Worm (Caenorhabditis elegans): Measurements from ENCODE around the gene ard-1.
A peak's percentile ranks its signal among the peaks of the same experiment; 100 is the strongest.

Gene ard-1

DNA sequence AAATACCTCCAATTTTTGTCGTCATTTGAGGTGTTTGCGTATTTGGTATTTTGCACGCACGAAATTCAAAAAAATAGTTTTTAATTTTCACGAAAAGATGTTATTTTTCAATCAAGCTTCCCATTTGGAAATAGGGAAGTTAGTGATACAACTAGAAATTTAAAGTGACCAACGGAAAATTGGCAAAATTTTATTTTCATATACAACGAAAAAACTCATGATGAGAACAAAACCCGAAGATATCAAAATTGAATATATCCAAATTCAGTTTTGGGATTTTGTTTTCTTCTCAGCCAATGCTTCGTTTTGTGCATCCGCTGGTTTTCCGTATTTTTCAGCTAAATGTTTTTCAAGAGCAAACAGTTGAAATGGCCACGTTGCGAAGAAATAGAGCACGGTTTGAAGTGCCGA lies 14.9 kb downstream of the ard-1 start (continued):
- 0 out of 2 replicates have a peak, but pooled peaks have one; percentile 38 for TF ChIP-seq madf-3 (GFP tag; IDR thresholded peaks at IDR 0.05)
- TF ChIP-seq F57C9.4 (tag; optimal IDR thresholded peaks at IDR 0.05), result peak; percentile 76
- peak; percentile 37 for TF ChIP-seq lsl-1 (GFP tag; optimal IDR thresholded peaks at IDR 0.05)
- TF ChIP-seq hmg-1.2 (GFP tag; IDR thresholded peaks at IDR 0.05), result no peak
- TF ChIP-seq F49E8.2 (tag; optimal IDR thresholded peaks at IDR 0.05; ENCODE audit: insufficient read depth), result peak; percentile 94
- peak; percentile 53; the same call in 1 of the 2 replicates for TF ChIP-seq B0336.3 (GFP tag; IDR thresholded peaks at IDR 0.05)
- TF ChIP-seq lin-35 (GFP tag; optimal IDR thresholded peaks at IDR 0.05), result peak in 1 of 3 experiments; percentile 47
- TF ChIP-seq snpc-1.3 (tag; optimal IDR thresholded peaks at IDR 0.05; ENCODE audit: insufficient read depth), result peak; percentile 26
- peak; percentile 2 for TF ChIP-seq ztf-26 (tag; optimal IDR thresholded peaks at IDR 0.05)
- TF ChIP-seq Y95B8A.8 (GFP tag; IDR thresholded peaks at IDR 0.05), result 0 out of 2 replicates have a peak, but pooled peaks have one; percentile 50
- TF ChIP-seq snpc-3.4 (tag; optimal IDR thresholded peaks at IDR 0.05), result peak; percentile 53
- no peak for TF ChIP-seq hlh-12 (tag; optimal IDR thresholded peaks at IDR 0.05)
- no peak for TF ChIP-seq ceh-27 (GFP tag; optimal IDR thresholded peaks at IDR 0.05)
- TF ChIP-seq lin-26 (GFP tag; IDR thresholded peaks at IDR 0.05), result peak; percentile 59
- TF ChIP-seq ztf-22 (GFP tag; optimal IDR thresholded peaks at IDR 0.05), result no peak
- peak; percentile 74 for TF ChIP-seq hsf-1 (GFP tag; IDR thresholded peaks at IDR 0.05)
- TF ChIP-seq attf-6 (GFP tag; IDR thresholded peaks at IDR 0.05), result peak; percentile 78; the same call in 1 of the 2 replicates
- peak; percentile 75 for TF ChIP-seq zim-3 (tag; optimal IDR thresholded peaks at IDR 0.05)
- TF ChIP-seq lin-54 (GFP tag; optimal IDR thresholded peaks at IDR 0.05), result peak; percentile 46
- TF ChIP-seq repo-1 (tag; optimal IDR thresholded peaks at IDR 0.05), result peak; percentile 78
- TF ChIP-seq cebp-1 (GFP tag; IDR thresholded peaks at IDR 0.05), result no peak
- TF ChIP-seq cebp-1 (tag; optimal IDR thresholded peaks at IDR 0.05), result peak; percentile 28
- TF ChIP-seq C06A6.2 (GFP tag; conservative IDR thresholded peaks at IDR 0.05), result no peak
- peak; percentile 20; the same call in 1 of the 2 replicates for TF ChIP-seq ceh-100 (GFP tag; IDR thresholded peaks at IDR 0.05)
- TF ChIP-seq zfh-2 (GFP tag; conservative IDR thresholded peaks at IDR 0.05), result no peak
- TF ChIP-seq tbx-9 (tag; optimal IDR thresholded peaks at IDR 0.05; ENCODE audit: borderline replicate concordance), result no peak
- peak; percentile 73; the same call in 1 of the 2 replicates for TF ChIP-seq nfya-2 (GFP tag; IDR thresholded peaks at IDR 0.05)
- TF ChIP-seq rpc-1 (optimal IDR thresholded peaks at IDR 0.05), result no peak
- no peak for TF ChIP-seq rpc-1 (tag; optimal IDR thresholded peaks at IDR 0.05)
- TF ChIP-seq nhr-90 (tag; optimal IDR thresholded peaks at IDR 0.05), result peak; percentile 24
- TF ChIP-seq F22D6.2 (tag; optimal IDR thresholded peaks at IDR 0.05), result no peak
- TF ChIP-seq mxl-1 (tag; optimal IDR thresholded peaks at IDR 0.05), result peak; percentile 72
- peak; percentile 59 for TF ChIP-seq T26A5.8 (tag; optimal IDR thresholded peaks at IDR 0.05)
- peak; percentile 63 for TF ChIP-seq chd-7 (tag; optimal IDR thresholded peaks at IDR 0.05)
- TF ChIP-seq atf-7 (tag; optimal IDR thresholded peaks at IDR 0.05), result peak; percentile 46
- peak; percentile 84 for TF ChIP-seq F52B5.7 (tag; optimal IDR thresholded peaks at IDR 0.05)

DNA sequence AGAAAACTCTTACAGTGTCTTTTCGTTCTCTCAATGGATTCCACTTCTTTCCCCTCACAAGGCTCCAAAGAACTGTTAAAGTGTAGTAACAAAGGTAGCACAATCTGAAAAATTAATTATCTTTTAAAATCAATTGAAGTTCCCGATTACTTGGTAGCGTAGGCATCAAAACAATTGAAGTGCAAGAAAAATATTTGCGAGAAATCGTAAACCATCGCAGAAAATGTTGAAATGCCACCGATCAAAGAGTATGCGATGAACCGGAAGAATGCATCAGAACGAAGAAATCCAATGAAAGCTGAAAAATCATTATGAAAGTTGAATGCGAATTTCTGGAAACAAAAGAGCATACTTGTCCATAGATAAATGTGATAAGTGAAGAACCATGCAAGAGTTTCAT lies 15.4 kb downstream of the ard-1 start:
- TF ChIP-seq fkh-3 (tag; optimal IDR thresholded peaks at IDR 0.05) (no peak), chd-7 (tag; optimal IDR thresholded peaks at IDR 0.05) (no peak), nhr-120 (GFP tag; IDR thresholded peaks at IDR 0.05) (no peak), dox-1 (GFP tag; IDR thresholded peaks at IDR 0.05) (no peak), hlh-26 (GFP tag; conservative IDR thresholded peaks at IDR 0.05) (no peak), hmg-1.2 (GFP tag; IDR thresholded peaks at IDR 0.05) (no peak), dpff-1 (tag; optimal IDR thresholded peaks at IDR 0.05) (no peak), let-526 (GFP tag; IDR thresholded peaks at IDR 0.05) (no peak), ceh-58 (GFP tag; IDR thresholded peaks at IDR 0.05) (no peak), C06A6.2 (GFP tag; conservative IDR thresholded peaks at IDR 0.05) (no peak), B0019.2 (GFP tag; conservative IDR thresholded peaks at IDR 0.05) (no peak), attf-5 (GFP tag; optimal IDR thresholded peaks at IDR 0.05) (no peak)

All from whole organism, young adult.